Worm (Caenorhabditis elegans) whole organism, midembryonic: ENCODE results near the gene picc-1.

ENCODE experiments used
- T22C8.4 ChIP-seq: fragments of 200-800 bp; sonication (Bioruptor generic); IDR thresholded peaks from 2 replicates; pipeline ENCODE4 v1.3.6; 2022; ENCODE audit warnings: missing genetic modification characterization, missing compliant biosample characterization
- cog-1 ChIP-seq: sonication (generic microtip); optimal IDR thresholded peaks from 2 replicates; lab custom pipeline; 2016; ENCODE audit warnings: missing genetic modification characterization, missing compliant biosample characterization
- flt-1 ChIP-seq: fragments of 200-800 bp; sonication (Bioruptor generic); IDR thresholded peaks from 2 replicates; pipeline ENCODE4 v1.3.6; 2022; ENCODE audit warnings: missing genetic modification characterization, missing compliant biosample characterization
- klf-2 ChIP-seq: fragments of 200-800 bp; sonication (Bioruptor generic); conservative IDR thresholded peaks from 2 replicates; pipeline ENCODE4 v1.3.6; 2022; ENCODE audit warnings: missing genetic modification reagents, missing genetic modification characterization, missing compliant biosample characterization
- med-1 ChIP-seq: sonication (generic microtip); optimal IDR thresholded peaks from 2 replicates; lab custom pipeline; 2017; ENCODE audit warnings: missing genetic modification characterization, mild to moderate bottlenecking, missing compliant biosample characterization, antibody characterized with exemption, missing genetic modification reagents; ENCODE audit not compliant: insufficient read depth
- ref-1 ChIP-seq: fragments of 200-800 bp; sonication (Bioruptor generic); conservative IDR thresholded peaks from 2 replicates; pipeline ENCODE4 v1.3.6; 2022; ENCODE audit warnings: missing genetic modification reagents, missing genetic modification characterization, missing compliant biosample characterization
- tab-1 ChIP-seq: fragments of 200-800 bp; sonication (Bioruptor generic); IDR thresholded peaks from 2 replicates; pipeline ENCODE4 v1.3.6; 2022; ENCODE audit warnings: missing genetic modification characterization, missing compliant biosample characterization
- ztf-23 ChIP-seq: fragments of 200-800 bp; sonication (Bioruptor generic); IDR thresholded peaks from 2 replicates; pipeline ENCODE4 v1.3.6; 2022; ENCODE audit warnings: missing genetic modification reagents, missing genetic modification characterization, missing compliant biosample characterization
- ztf-29 ChIP-seq: fragments of 200-800 bp; sonication (Bioruptor generic); IDR thresholded peaks from 2 replicates; pipeline ENCODE4 v1.3.6; 2022; ENCODE audit warnings: missing genetic modification reagents, missing genetic modification characterization, missing compliant biosample characterization

Gene picc-1

ce11 chrV:6043275-6044271 lies 24.8 kb downstream of the picc-1 start, which contains the start of gene cpi-2:
TSS of gene cpi-2 (plus strand) at chrV:6044062.
- TF ChIP-seq flt-1 (GFP tag; lab: Robert Waterston, UW) (no peak), med-1 (GFP tag; lab: Kevin White, UChicago) (no peak), T22C8.4 (peak; percentile 80), cog-1 (tag; lab: Kevin White, UChicago) (no peak), klf-2 (GFP tag; lab: Robert Waterston, UW) (no peak)

- no peak for TF ChIP-seq T22C8.4
- TF ChIP-seq med-1 (GFP tag; lab: Kevin White, UChicago): no peak
- TF ChIP-seq ztf-29 (GFP tag; lab: Robert Waterston, UW): no peak
- no peak for TF ChIP-seq cog-1 (tag; lab: Kevin White, UChicago)
- TF ChIP-seq ztf-23 (GFP tag; lab: Robert Waterston, UW): no peak
- TF ChIP-seq klf-2 (GFP tag; lab: Robert Waterston, UW): no peak
- TF ChIP-seq tab-1 (GFP tag; lab: Robert Waterston, UW): no peak
- TF ChIP-seq flt-1 (GFP tag; lab: Robert Waterston, UW): no peak
- TF ChIP-seq ref-1: no peak
These were observed 25.7 kb downstream of the picc-1 start for ce11 chrV:6044448-6044847.

ce11 chrV:6044853-6045594 lies 26.2 kb downstream of the picc-1 start, which contains the start of gene R01B10.3:
TSS of gene R01B10.3 (minus strand) at chrV:6045129.
- TF ChIP-seq ztf-29 (GFP tag; lab: Robert Waterston, UW) (no peak), cog-1 (tag; lab: Kevin White, UChicago) (no peak), ztf-23 (GFP tag; lab: Robert Waterston, UW) (no peak), klf-2 (GFP tag; lab: Robert Waterston, UW) (no peak), flt-1 (GFP tag; lab: Robert Waterston, UW) (no peak), med-1 (GFP tag; lab: Kevin White, UChicago) (no peak), ref-1 (no peak), tab-1 (GFP tag; lab: Robert Waterston, UW) (no peak), T22C8.4 (no peak)

- TF ChIP-seq med-1 (GFP tag; lab: Kevin White, UChicago) (no peak), flt-1 (GFP tag; lab: Robert Waterston, UW) (no peak), ztf-29 (GFP tag; lab: Robert Waterston, UW) (no peak), cog-1 (tag; lab: Kevin White, UChicago) (no peak), tab-1 (GFP tag; lab: Robert Waterston, UW) (no peak), T22C8.4 (no peak), ztf-23 (GFP tag; lab: Robert Waterston, UW) (no peak), ref-1 (no peak)
These were observed 29.0 kb downstream of the picc-1 start, which contains the start of gene pgap-3 for ce11 chrV:6047818-6048217. TSS of gene pgap-3 (minus strand) at chrV:6047918.

- TF ChIP-seq ztf-29 (GFP tag; lab: Robert Waterston, UW) (no peak), flt-1 (GFP tag; lab: Robert Waterston, UW) (no peak), ztf-23 (GFP tag; lab: Robert Waterston, UW) (no peak), cog-1 (tag; lab: Kevin White, UChicago) (no peak), tab-1 (GFP tag; lab: Robert Waterston, UW) (no peak), klf-2 (GFP tag; lab: Robert Waterston, UW) (no peak), med-1 (GFP tag; lab: Kevin White, UChicago) (no peak), T22C8.4 (no peak), ref-1 (no peak)
These were observed 32.4 kb downstream of the picc-1 start, which contains the start of gene jamp-1 for ce11 chrV:6051159-6051558. TSS of gene jamp-1 (minus strand) at chrV:6051259.

ce11 chrV:6053188-6053687 lies 34.4 kb downstream of the picc-1 start, which contains the start of gene seip-1:
TSS of gene seip-1 (minus strand) at chrV:6053238.
- TF ChIP-seq tab-1 (GFP tag; lab: Robert Waterston, UW): no peak
- no peak for TF ChIP-seq ref-1
- TF ChIP-seq klf-2 (GFP tag; lab: Robert Waterston, UW): no peak
- TF ChIP-seq cog-1 (tag; lab: Kevin White, UChicago): peak; percentile 73
- no peak for TF ChIP-seq med-1 (GFP tag; lab: Kevin White, UChicago)
- TF ChIP-seq ztf-29 (GFP tag; lab: Robert Waterston, UW): no peak
- peak; percentile 69 for TF ChIP-seq flt-1 (GFP tag; lab: Robert Waterston, UW)
- no peak for TF ChIP-seq ztf-23 (GFP tag; lab: Robert Waterston, UW)
- TF ChIP-seq T22C8.4: no peak

- no peak for TF ChIP-seq T22C8.4
These were observed 36.5 kb downstream of the picc-1 start, which contains the start of gene srd-20 for ce11 chrV:6055289-6055688. TSS of gene srd-20 (plus strand) at chrV:6055589.

- no peak for TF ChIP-seq ref-1
- TF ChIP-seq cog-1 (tag; lab: Kevin White, UChicago): no peak
- no peak for TF ChIP-seq flt-1 (GFP tag; lab: Robert Waterston, UW)
- TF ChIP-seq med-1 (GFP tag; lab: Kevin White, UChicago): no peak
- TF ChIP-seq ztf-23 (GFP tag; lab: Robert Waterston, UW): no peak
- no peak for TF ChIP-seq klf-2 (GFP tag; lab: Robert Waterston, UW)
- no peak for TF ChIP-seq tab-1 (GFP tag; lab: Robert Waterston, UW)
- no peak for TF ChIP-seq T22C8.4
- no peak for TF ChIP-seq ztf-29 (GFP tag; lab: Robert Waterston, UW)
These were observed 44.5 kb downstream of the picc-1 start, which contains the start of gene Y38A10A.2 for ce11 chrV:6063330-6063729. TSS of gene Y38A10A.2 (minus strand) at chrV:6063430.
